Worm (Caenorhabditis elegans) whole organism, late embryonic: Measurements from ENCODE around the gene F56A8.5.

ENCODE experiments used
- C08G9.2 ChIP-seq: sonication (generic microtip); optimal IDR thresholded peaks from 2 replicates; lab custom pipeline; 2016; ENCODE audit warnings: mild to moderate bottlenecking, missing genetic modification characterization, moderate library complexity, missing compliant biosample characterization
- C38D4.7 ChIP-seq: fragments of 200-800 bp; sonication (Bioruptor generic); optimal IDR thresholded peaks from 2 replicates; lab custom pipeline; 2018; ENCODE audit warnings: mild to moderate bottlenecking, missing genetic modification characterization, moderate library complexity, missing compliant biosample characterization
- K02D7.2 ChIP-seq: sonication (generic microtip); optimal IDR thresholded peaks from 2 replicates; lab custom pipeline; 2017; ENCODE audit warnings: mild to moderate bottlenecking, missing genetic modification characterization, missing compliant biosample characterization
- T23F11.4 ChIP-seq: fragments of 200-800 bp; sonication (Bioruptor generic); optimal IDR thresholded peaks from 2 replicates; lab custom pipeline; 2018; ENCODE audit warnings: mild to moderate bottlenecking, missing genetic modification characterization, missing compliant biosample characterization
- Y22D7AL.16 ChIP-seq: sonication (generic microtip); optimal IDR thresholded peaks from 2 replicates; lab custom pipeline; 2016; ENCODE audit warnings: missing genetic modification characterization, missing compliant biosample characterization
- ahr-1 ChIP-seq: sonication (generic microtip); optimal IDR thresholded peaks from 2 replicates; lab custom pipeline; 2016; ENCODE audit warnings: missing genetic modification characterization, missing compliant biosample characterization
- ama-1 ChIP-seq: fragments of 150-350 bp; optimal IDR thresholded peaks from 2 replicates; lab custom pipeline; 2014
- ceh-19 ChIP-seq: fragments of 200-800 bp; sonication (Bioruptor generic); optimal IDR thresholded peaks from 2 replicates; lab custom pipeline; 2018; ENCODE audit warnings: mild to moderate bottlenecking, missing genetic modification characterization, missing compliant biosample characterization
- ceh-2 ChIP-seq: sonication (generic microtip); optimal IDR thresholded peaks from 2 replicates; lab custom pipeline; 2016; ENCODE audit warnings: missing genotype, missing genetic modification characterization, missing compliant biosample characterization
- ceh-24 ChIP-seq: sonication (generic microtip); optimal IDR thresholded peaks from 2 replicates; lab custom pipeline; 2016; ENCODE audit warnings: mild to moderate bottlenecking, missing genetic modification characterization, missing compliant biosample characterization
- ceh-30 ChIP-seq: fragments of 150-350 bp; optimal IDR thresholded peaks from 2 replicates; lab custom pipeline; 2014; ENCODE audit warnings: missing biosample characterization, missing genetic modification characterization
- ceh-31 ChIP-seq: sonication (generic microtip); optimal IDR thresholded peaks from 2 replicates; lab custom pipeline; 2016; ENCODE audit warnings: missing genetic modification characterization, missing compliant biosample characterization
- ceh-34 ChIP-seq: sonication (generic microtip); optimal IDR thresholded peaks from 2 replicates; lab custom pipeline; 2016; ENCODE audit warnings: mild to moderate bottlenecking, missing genetic modification characterization, missing compliant biosample characterization
- ceh-45 ChIP-seq: fragments of 200-800 bp; sonication (Bioruptor generic); IDR thresholded peaks from 2 replicates; pipeline ENCODE4 v1.3.6; 2022; ENCODE audit warnings: missing genetic modification reagents, missing genetic modification characterization, missing compliant biosample characterization
- ceh-48 ChIP-seq: sonication (generic microtip); optimal IDR thresholded peaks from 2 replicates; lab custom pipeline; 2016; ENCODE audit warnings: missing genetic modification characterization, inconsistent platforms, missing compliant biosample characterization
- ceh-6 ChIP-seq: fragments of 200-800 bp; sonication (Bioruptor generic); optimal IDR thresholded peaks from 2 replicates; lab custom pipeline; 2018; ENCODE audit warnings: mild to moderate bottlenecking, missing genetic modification characterization, missing compliant biosample characterization
- che-1 ChIP-seq: sonication (generic microtip); optimal IDR thresholded peaks from 2 replicates; lab custom pipeline; 2016; ENCODE audit warnings: mild to moderate bottlenecking, missing genetic modification characterization, missing compliant biosample characterization
- dmd-4 ChIP-seq: sonication (generic microtip); optimal IDR thresholded peaks from 2 replicates; lab custom pipeline; 2016; ENCODE audit warnings: borderline replicate concordance, missing genetic modification characterization, missing compliant biosample characterization
- elt-4 ChIP-seq: sonication (generic microtip); optimal IDR thresholded peaks from 2 replicates; lab custom pipeline; 2016; ENCODE audit warnings: missing genetic modification characterization, missing compliant biosample characterization
- ets-4 ChIP-seq: sonication (generic microtip); optimal IDR thresholded peaks from 2 replicates; lab custom pipeline; 2016; ENCODE audit warnings: missing genetic modification characterization, missing compliant biosample characterization
- fax-1 ChIP-seq: sonication (generic microtip); optimal IDR thresholded peaks from 2 replicates; lab custom pipeline; 2016; ENCODE audit warnings: missing genotype, missing genetic modification characterization, missing compliant biosample characterization
- fkh-10 ChIP-seq: fragments of 150-350 bp; optimal IDR thresholded peaks from 2 replicates; lab custom pipeline; 2014; ENCODE audit warnings: missing biosample characterization, missing genetic modification reagents, missing genetic modification characterization
- fkh-6 ChIP-seq: sonication (generic microtip); optimal IDR thresholded peaks from 2 replicates; lab custom pipeline; 2016; ENCODE audit warnings: missing genetic modification characterization, missing compliant biosample characterization
- hlh-30 ChIP-seq: sonication (generic microtip); optimal IDR thresholded peaks from 2 replicates; lab custom pipeline; 2017; ENCODE audit warnings: antibody characterized with exemption, missing genetic modification characterization, missing compliant biosample characterization; ENCODE audit not compliant: insufficient read depth
- hlh-6 ChIP-seq: sonication (generic microtip); optimal IDR thresholded peaks from 2 replicates; lab custom pipeline; 2016; ENCODE audit warnings: missing genotype, missing genetic modification characterization, missing compliant biosample characterization
- hlh-8 ChIP-seq: sonication (generic microtip); optimal IDR thresholded peaks from 2 replicates; lab custom pipeline; 2016; ENCODE audit warnings: missing genotype, missing genetic modification characterization, missing compliant biosample characterization
- lin-11 ChIP-seq: fragments of 200-800 bp; sonication (Bioruptor generic); optimal IDR thresholded peaks from 2 replicates; lab custom pipeline; 2018; ENCODE audit warnings: mild to moderate bottlenecking, missing genetic modification characterization, missing compliant biosample characterization
- madf-2 ChIP-seq: sonication (generic microtip); optimal IDR thresholded peaks from 2 replicates; lab custom pipeline; 2017; ENCODE audit warnings: missing genetic modification characterization, missing compliant biosample characterization
- nfya-1 ChIP-seq: sonication (generic microtip); optimal IDR thresholded peaks from 2 replicates; lab custom pipeline; 2017; ENCODE audit warnings: missing genetic modification characterization, mild to moderate bottlenecking, missing compliant biosample characterization, antibody characterized with exemption, moderate library complexity
- nhr-11 ChIP-seq: fragments of 150-350 bp; optimal IDR thresholded peaks from 2 replicates; lab custom pipeline; 2014; ENCODE audit warnings: missing biosample characterization, missing genetic modification characterization
- nhr-232 ChIP-seq: sonication (generic microtip); optimal IDR thresholded peaks from 2 replicates; lab custom pipeline; 2016; ENCODE audit warnings: missing genetic modification characterization, missing compliant biosample characterization
- npax-4 ChIP-seq: sonication (generic microtip); optimal IDR thresholded peaks from 2 replicates; lab custom pipeline; 2016; ENCODE audit warnings: missing genetic modification characterization, missing compliant biosample characterization
- odd-2 ChIP-seq: sonication (generic microtip); optimal IDR thresholded peaks from 2 replicates; lab custom pipeline; 2017; ENCODE audit warnings: antibody characterized with exemption, mild to moderate bottlenecking, missing genetic modification characterization, missing compliant biosample characterization
- pat-9 ChIP-seq: fragments of 200-800 bp; sonication (Bioruptor generic); optimal IDR thresholded peaks from 2 replicates; lab custom pipeline; 2018; ENCODE audit warnings: mild to moderate bottlenecking, missing genetic modification characterization, moderate library complexity, missing compliant biosample characterization
- pha-4 ChIP-seq: fragments of 150-350 bp; optimal IDR thresholded peaks from 2 replicates; lab custom pipeline; 2018; ENCODE audit warnings: missing biosample characterization, missing genetic modification reagents, missing genetic modification characterization
- ref-2 ChIP-seq: sonication (generic microtip); optimal IDR thresholded peaks from 2 replicates; lab custom pipeline; 2016; ENCODE audit warnings: missing genetic modification characterization, missing compliant biosample characterization
- rnt-1 ChIP-seq: sonication (generic microtip); optimal IDR thresholded peaks from 2 replicates; lab custom pipeline; 2016; ENCODE audit warnings: missing genetic modification characterization, missing compliant biosample characterization
- sox-2 ChIP-seq: fragments of 200-800 bp; sonication (Bioruptor generic); IDR thresholded peaks from 2 replicates; pipeline ENCODE4 v1.3.6; 2022; ENCODE audit warnings: missing genetic modification reagents, missing genetic modification characterization, missing compliant biosample characterization
- syd-9 ChIP-seq: sonication (generic microtip); optimal IDR thresholded peaks from 2 replicates; lab custom pipeline; 2016; ENCODE audit warnings: mild to moderate bottlenecking, missing genetic modification characterization, moderate library complexity, missing compliant biosample characterization
- tbx-2 ChIP-seq: sonication (generic microtip); optimal IDR thresholded peaks from 2 replicates; lab custom pipeline; 2016; ENCODE audit warnings: missing genetic modification characterization, missing compliant biosample characterization
- unc-55 ChIP-seq: sonication (generic microtip); optimal IDR thresholded peaks from 2 replicates; lab custom pipeline; 2017; ENCODE audit warnings: missing biosample characterization, missing genetic modification reagents, missing genetic modification characterization
- unc-86 ChIP-seq: sonication (generic microtip); optimal IDR thresholded peaks from 2 replicates; lab custom pipeline; 2016; ENCODE audit warnings: missing genetic modification characterization, missing compliant biosample characterization
- zip-5 ChIP-seq: sonication (generic microtip); optimal IDR thresholded peaks from 2 replicates; lab custom pipeline; 2016; ENCODE audit warnings: missing genetic modification characterization, missing compliant biosample characterization
- ztf-16 ChIP-seq: sonication (generic microtip); optimal IDR thresholded peaks from 2 replicates; lab custom pipeline; 2017; ENCODE audit warnings: missing genetic modification characterization, missing compliant biosample characterization

The F56A8.5 gene

DNA sequence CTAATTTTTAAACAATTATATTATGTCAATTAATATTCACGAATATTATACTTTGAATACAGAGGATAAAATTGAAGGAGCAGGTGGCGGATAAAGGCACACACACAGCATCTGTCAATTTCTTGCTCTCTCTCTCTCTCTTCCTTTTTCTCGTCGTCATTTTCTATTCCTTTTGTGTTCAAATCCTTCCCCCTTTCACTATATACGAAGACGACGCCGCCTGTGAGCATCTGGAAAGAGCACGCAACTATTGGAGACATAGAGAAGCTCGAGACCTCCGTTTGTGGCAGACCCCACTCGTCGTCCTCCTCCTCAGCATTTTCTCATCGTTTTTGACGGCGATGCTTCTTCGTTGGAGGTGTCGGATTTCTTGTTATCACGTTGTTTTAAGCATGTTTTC is 7.5 kb upstream of the F56A8.5 start (continued):
- TF ChIP-seq C38D4.7, result no peak
- no peak for TF ChIP-seq ceh-6 (GFP tag; lab: Kevin White, UChicago)
- TF ChIP-seq ref-2, result peak; percentile 51
- TF ChIP-seq ceh-34, result peak; percentile 67
- no peak for TF ChIP-seq madf-2
- TF ChIP-seq ceh-19 (GFP tag; lab: Kevin White, UChicago), result peak; percentile 63
- TF ChIP-seq ahr-1, result no peak
- TF ChIP-seq rnt-1 (tag; lab: Kevin White, UChicago), result no peak
- TF ChIP-seq ceh-48 (tag; lab: Kevin White, UChicago), result no peak
- TF ChIP-seq unc-55 (GFP tag; lab: Kevin White, UChicago), result peak; percentile 1
- TF ChIP-seq T23F11.4 (GFP tag; lab: Kevin White, UChicago), result no peak

DNA sequence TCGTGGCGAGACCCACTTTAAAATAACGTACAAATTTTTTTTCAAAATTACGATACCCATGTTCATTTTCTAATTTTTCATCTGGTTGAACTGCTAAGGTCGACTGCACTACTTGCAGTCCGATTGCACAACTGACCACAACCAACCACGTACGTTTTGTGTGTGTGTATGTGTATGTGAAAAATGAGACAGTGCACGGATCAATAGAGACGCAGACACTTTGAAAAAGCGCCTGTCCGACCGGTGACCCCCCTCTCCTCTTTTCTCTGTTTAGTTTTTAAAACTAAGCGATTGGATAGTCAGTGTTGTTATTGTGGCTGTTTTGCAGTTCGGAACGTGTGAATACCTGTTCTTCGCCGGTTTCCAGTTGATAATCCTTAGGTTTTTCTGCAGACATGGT is 6.9 kb upstream of the F56A8.5 start:
- TF ChIP-seq nfya-1, result peak; percentile 29
- no peak for TF ChIP-seq rnt-1 (tag; lab: Kevin White, UChicago)
- no peak for TF ChIP-seq ceh-19 (GFP tag; lab: Kevin White, UChicago)

DNA sequence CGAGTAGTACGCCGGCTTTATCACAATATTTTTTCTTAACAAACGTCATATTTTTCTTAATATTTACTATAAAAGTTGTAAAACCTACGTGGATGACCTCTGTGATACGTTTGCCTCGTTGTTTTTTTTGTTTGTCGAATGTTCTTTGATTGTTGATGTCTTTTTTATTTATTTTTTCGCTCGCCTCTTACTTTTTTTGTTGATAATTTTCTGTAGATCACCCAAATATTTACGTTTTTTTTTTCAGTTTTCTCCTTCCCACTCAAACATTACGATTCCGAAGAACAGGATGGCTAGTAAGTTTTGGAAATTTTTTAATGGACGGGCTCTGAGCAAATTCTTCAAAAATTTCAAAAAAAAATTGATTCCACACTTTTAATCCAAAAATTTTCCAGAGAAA is 5.3 kb upstream of the F56A8.5 start:
- TF ChIP-seq ets-4 (tag; lab: Kevin White, UChicago) (no peak), che-1 (no peak), ceh-31 (tag; lab: Kevin White, UChicago) (no peak), fax-1 (tag; lab: Kevin White, UChicago) (no peak), npax-4 (no peak), elt-4 (tag; lab: Kevin White, UChicago) (no peak), nhr-232 (tag; lab: Kevin White, UChicago) (no peak), ama-1 (no peak), K02D7.2 (tag; lab: Kevin White, UChicago) (no peak), hlh-6 (no peak), pat-9 (tag; lab: Kevin White, UChicago) (no peak), Y22D7AL.16 (tag; lab: Kevin White, UChicago) (no peak), ceh-34 (no peak), hlh-30 (no peak), fkh-6 (tag; lab: Kevin White, UChicago) (no peak)

DNA sequence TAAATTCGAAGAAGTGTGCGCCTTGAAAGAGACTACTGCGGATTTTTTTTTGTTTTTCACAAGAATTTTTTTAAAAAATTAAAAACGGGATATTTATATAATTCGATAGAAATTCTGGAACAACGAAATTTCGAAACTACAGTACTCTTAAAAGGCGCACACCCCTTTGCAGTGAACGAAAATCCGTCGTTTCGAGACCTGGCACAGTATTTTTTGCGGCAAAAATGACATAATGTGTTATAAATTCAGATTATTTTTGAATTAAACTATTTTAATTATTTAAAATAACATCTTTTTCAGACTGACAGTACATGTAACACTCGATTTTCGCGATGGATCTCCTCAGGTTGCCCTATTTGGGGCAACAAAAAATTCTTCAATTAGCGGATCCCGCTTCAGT is 2.7 kb upstream of the F56A8.5 start, which contains the start of gene F56A8.4:
Gene F56A8.4 (plus strand): TSS at position 301 of the 400 bp plus-strand sequence.
- TF ChIP-seq hlh-8 (tag; lab: Kevin White, UChicago) (no peak), dmd-4 (tag; lab: Kevin White, UChicago) (no peak)

DNA sequence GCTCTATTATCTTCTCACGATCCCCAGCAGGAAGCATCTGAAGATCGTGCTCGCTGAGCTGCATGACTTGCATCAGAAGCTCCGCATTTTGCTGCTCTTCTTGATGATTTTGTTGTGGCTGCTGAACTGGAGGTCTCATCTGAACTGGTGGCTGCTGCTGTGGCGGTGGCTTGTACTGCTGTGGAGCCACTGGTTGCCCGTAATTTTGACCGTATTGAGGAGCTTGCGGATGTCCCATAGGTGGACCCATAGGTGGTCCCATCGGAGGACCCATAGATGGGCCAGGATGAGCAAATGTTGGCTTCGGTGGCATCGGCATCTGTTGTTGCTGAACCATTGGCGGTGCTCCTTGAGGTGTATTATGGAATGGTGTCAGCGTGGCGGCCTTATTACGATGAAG is 1.4 kb downstream of the F56A8.5 start:
- TF ChIP-seq Y22D7AL.16 (tag; lab: Kevin White, UChicago), result no peak
- TF ChIP-seq ceh-31 (tag; lab: Kevin White, UChicago), result no peak
- TF ChIP-seq odd-2 (tag; lab: Kevin White, UChicago), result no peak

DNA sequence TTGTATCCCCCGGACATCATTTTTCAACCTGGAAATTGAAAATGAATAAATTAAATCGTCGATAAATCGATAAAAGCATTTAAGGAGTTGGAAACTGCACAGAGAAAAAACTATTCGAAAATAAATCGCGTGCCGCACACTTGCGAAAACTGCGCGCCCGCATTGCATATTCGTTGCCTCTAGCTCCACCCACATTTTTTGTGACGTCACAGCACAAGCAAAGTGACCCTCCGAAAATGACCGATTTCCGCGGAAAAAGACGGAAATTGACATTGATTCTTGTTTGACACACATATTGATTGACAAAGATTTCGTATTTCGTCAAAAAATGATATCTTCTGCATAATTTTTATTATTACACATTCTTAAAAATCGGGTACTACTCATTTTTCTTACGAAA is 3.2 kb downstream of the F56A8.5 start, which contains the start of gene cpf-2:
Gene cpf-2 (minus strand): TSS at position 28 of the 400 bp plus-strand sequence.
- TF ChIP-seq ceh-30 (peak; percentile 62), C08G9.2 (tag; lab: Kevin White, UChicago) (peak; percentile 80), nhr-11 (tag; lab: Kevin White, UChicago) (no peak), ztf-16 (peak; percentile 69), ceh-19 (GFP tag; lab: Kevin White, UChicago) (peak; percentile 57), pha-4 (tag; lab: Kevin White, UChicago) (no peak), syd-9 (tag; lab: Kevin White, UChicago) (peak; percentile 43), sox-2 (no peak), che-1 (peak; percentile 55), C38D4.7 (peak; percentile 52), unc-86 (tag; lab: Kevin White, UChicago) (peak; percentile 65), zip-5 (peak; percentile 46), tbx-2 (peak; percentile 75), nfya-1 (peak; percentile 69), madf-2 (peak; percentile 56), fkh-10 (GFP tag; lab: Kevin White, UChicago) (no peak), lin-11 (tag; lab: Kevin White, UChicago) (peak; percentile 26), ceh-45 (no peak), nhr-232 (tag; lab: Kevin White, UChicago) (peak; percentile 39), ceh-2 (tag; lab: Kevin White, UChicago) (peak; percentile 67), ceh-24 (tag; lab: Kevin White, UChicago) (no peak)
